Fruit fly (Drosophila melanogaster) whole organism, wandering third instar larva: ENCODE results near the gene plh.

Source experiments
- Abd-B ChIP-seq: fragments of >200 bp; optimal IDR thresholded peaks from 2 replicates; lab custom pipeline; 2017; ENCODE audit warnings: missing biosample characterization, missing genetic modification characterization
- CG32264 ChIP-seq: fragments of 200-800 bp; sonication (Bioruptor generic); optimal IDR thresholded peaks from 2 replicates; lab custom pipeline; 2016; ENCODE audit warnings: missing biosample characterization, missing genetic modification characterization
- CG9705 ChIP-seq: fragments of 200-800 bp; sonication (Bioruptor generic); optimal IDR thresholded peaks from 2 replicates; lab custom pipeline; 2018; ENCODE audit warnings: missing biosample characterization, mild to moderate bottlenecking, missing genetic modification characterization
- CrebA ChIP-seq: fragments of 200-800 bp; sonication (Bioruptor generic); optimal IDR thresholded peaks from 2 replicates; lab custom pipeline; 2016; ENCODE audit warnings: missing biosample characterization, mild to moderate bottlenecking, missing genetic modification characterization, borderline replicate concordance
- Dfd ChIP-seq: fragments of >200 bp; optimal IDR thresholded peaks from 2 replicates; lab custom pipeline; 2017; ENCODE audit warnings: missing biosample characterization, missing genetic modification characterization
- Dif ChIP-seq: fragments of 200-275, 200-300 bp; sonication (Bioruptor generic); optimal IDR thresholded peaks from 2 replicates; lab custom pipeline; 2018; ENCODE audit warnings: missing biosample characterization, missing genetic modification characterization; ENCODE audit not compliant: partially characterized antibody
- GATAd ChIP-seq: sonication (Bioruptor generic); optimal IDR thresholded peaks from 2 replicates; lab custom pipeline; 2016; ENCODE audit warnings: missing biosample characterization, missing genetic modification characterization
- HLH106 ChIP-seq: fragments of 200-800 bp; optimal IDR thresholded peaks from 3 replicates; lab custom pipeline; 2019; ENCODE audit warnings: missing biosample characterization, mild to moderate bottlenecking, missing genetic modification characterization, moderate library complexity
- Hnf4 ChIP-seq: fragments of 200-800 bp; sonication (Bioruptor generic); optimal IDR thresholded peaks from 2 replicates; lab custom pipeline; 2016; ENCODE audit warnings: missing biosample characterization, mild to moderate bottlenecking, missing genetic modification characterization
- Hr78 ChIP-seq: fragments of >200 bp; optimal IDR thresholded peaks from 2 replicates; lab custom pipeline; 2017; ENCODE audit warnings: missing biosample characterization, missing genetic modification characterization
- Hr83 ChIP-seq: fragments of 200-300 bp; sonication (Bioruptor generic); optimal IDR thresholded peaks from 2 replicates; lab custom pipeline; 2016; ENCODE audit warnings: missing biosample characterization, mild to moderate bottlenecking, missing genetic modification characterization, moderate library complexity; ENCODE audit not compliant: poor library complexity, severe bottlenecking
- Jra ChIP-seq: sonication (Bioruptor generic); optimal IDR thresholded peaks from 2 replicates; lab custom pipeline; 2016; ENCODE audit warnings: missing biosample characterization, missing genetic modification characterization
- Mio ChIP-seq: sonication (Bioruptor generic); optimal IDR thresholded peaks from 2 replicates; lab custom pipeline; 2016; ENCODE audit warnings: missing biosample characterization, missing genetic modification characterization
- Myc ChIP-seq: fragments of >200 bp; optimal IDR thresholded peaks from 2 replicates; lab custom pipeline; 2017
- N ChIP-seq: fragments of >200 bp; optimal IDR thresholded peaks from 2 replicates; lab custom pipeline; 2018; ENCODE audit warnings: missing biosample characterization, missing external identifiers, missing genetic modification characterization
- OdsH ChIP-seq: fragments of 200-800 bp; sonication (Bioruptor generic); optimal IDR thresholded peaks from 2 replicates; lab custom pipeline; 2016; ENCODE audit warnings: missing biosample characterization, mild to moderate bottlenecking, missing genetic modification characterization
- Rel ChIP-seq, 2 experiments: fragments of 200-800 bp; sonication (Bioruptor generic) in 1 of 2; optimal IDR thresholded peaks; 2 replicates in 1 of 2; 3 replicates in 1 of 2; lab custom pipeline; 2016 to 2019; ENCODE audit warnings: mild to moderate bottlenecking in 2 of 2, missing biosample characterization in 2 of 2, missing genetic modification characterization in 2 of 2, moderate library complexity in 1 of 2
- Sp1 ChIP-seq: fragments of 200-800 bp; sonication (Bioruptor generic); optimal IDR thresholded peaks from 3 replicates; lab custom pipeline; 2019; ENCODE audit warnings: missing biosample characterization, mild to moderate bottlenecking, missing genetic modification characterization, moderate library complexity
- Vsx2 ChIP-seq: fragments of 200-300, 225-300 bp; sonication (Bioruptor generic); optimal IDR thresholded peaks from 2 replicates; lab custom pipeline; 2018; ENCODE audit warnings: missing biosample characterization, missing genetic modification characterization; ENCODE audit not compliant: partially characterized antibody
- br ChIP-seq: fragments of 200-800 bp; sonication (Bioruptor generic); optimal IDR thresholded peaks from 2 replicates; lab custom pipeline; 2016; ENCODE audit warnings: missing biosample characterization, missing genetic modification characterization
- brk ChIP-seq: fragments of 200-800 bp; sonication (Bioruptor generic); optimal IDR thresholded peaks from 2 replicates; lab custom pipeline; 2016; ENCODE audit warnings: missing biosample characterization, mild to moderate bottlenecking, missing genetic modification characterization
- dl ChIP-seq, 2 experiments: fragments of 175-275, 200-275 bp in 1 of 2; fragments of 200-275 bp in 1 of 2; sonication (Bioruptor generic); optimal IDR thresholded peaks; lab custom pipeline; 2018; ENCODE audit warnings: mild to moderate bottlenecking in 2 of 2, missing biosample characterization in 2 of 2, missing genetic modification characterization in 2 of 2, moderate library complexity in 2 of 2; ENCODE audit not compliant: partially characterized antibody in 2 of 2, insufficient read depth in 1 of 2
- dmrt93B ChIP-seq: fragments of 200-800 bp; sonication (Bioruptor generic); optimal IDR thresholded peaks from 2 replicates; lab custom pipeline; 2018; ENCODE audit warnings: missing biosample characterization, mild to moderate bottlenecking, missing genetic modification characterization
- dsf ChIP-seq: sonication (Bioruptor generic); optimal IDR thresholded peaks from 2 replicates; lab custom pipeline; 2016; ENCODE audit warnings: missing biosample characterization, missing genetic modification characterization, borderline replicate concordance
- ey ChIP-seq: fragments of 200-800 bp; sonication (Bioruptor generic); optimal IDR thresholded peaks from 2 replicates; lab custom pipeline; 2016; ENCODE audit warnings: missing biosample characterization, missing genetic modification characterization
- foxo ChIP-seq, 2 experiments: fragments of 200-800 bp; sonication (Bioruptor generic); optimal IDR thresholded peaks; 2 replicates in 1 of 2; 3 replicates in 1 of 2; lab custom pipeline; 2016 to 2017; ENCODE audit warnings: missing biosample characterization in 2 of 2, missing genetic modification characterization in 2 of 2
- fru ChIP-seq: fragments of 200-800 bp; sonication (Bioruptor generic); optimal IDR thresholded peaks from 3 replicates; lab custom pipeline; 2016; ENCODE audit warnings: missing biosample characterization, mild to moderate bottlenecking, missing genetic modification characterization
- h ChIP-seq: fragments of 200-800 bp; sonication (Bioruptor generic); optimal IDR thresholded peaks from 3 replicates; lab custom pipeline; 2016; ENCODE audit warnings: missing biosample characterization, mild to moderate bottlenecking, missing genetic modification characterization
- jim ChIP-seq: fragments of 175-275, 200-325 bp; sonication (Bioruptor generic); optimal IDR thresholded peaks from 2 replicates; lab custom pipeline; 2016; ENCODE audit warnings: missing biosample characterization, mild to moderate bottlenecking, missing genetic modification characterization
- lola ChIP-seq: fragments of >200 bp; optimal IDR thresholded peaks from 2 replicates; lab custom pipeline; 2017; ENCODE audit warnings: missing biosample characterization, missing genetic modification characterization
- pan ChIP-seq: fragments of >200 bp; optimal IDR thresholded peaks from 2 replicates; lab custom pipeline; 2017
- psq ChIP-seq: fragments of 200-800 bp; sonication (Bioruptor generic); optimal IDR thresholded peaks from 3 replicates; lab custom pipeline; 2017; ENCODE audit warnings: missing biosample characterization, mild to moderate bottlenecking, missing genetic modification characterization, moderate library complexity
- rgr ChIP-seq: fragments of 200-800 bp; sonication (Bioruptor generic); optimal IDR thresholded peaks from 3 replicates; lab custom pipeline; 2016; ENCODE audit warnings: missing biosample characterization, mild to moderate bottlenecking, missing genetic modification characterization
- sage ChIP-seq: fragments of 200-800 bp; sonication (Bioruptor generic); optimal IDR thresholded peaks from 2 replicates; lab custom pipeline; 2016; ENCODE audit warnings: missing biosample characterization, mild to moderate bottlenecking, missing genetic modification characterization
- sv ChIP-seq: fragments of 200-800 bp; sonication (Bioruptor generic); optimal IDR thresholded peaks from 3 replicates; lab custom pipeline; 2016; ENCODE audit warnings: missing biosample characterization, missing genetic modification characterization
- tai ChIP-seq: sonication (Bioruptor generic); optimal IDR thresholded peaks from 2 replicates; lab custom pipeline; 2016; ENCODE audit warnings: missing biosample characterization, missing genetic modification characterization
- usp ChIP-seq: fragments of >200 bp; optimal IDR thresholded peaks from 2 replicates; lab custom pipeline; 2017; ENCODE audit warnings: missing biosample characterization, missing genetic modification characterization
- woc ChIP-seq: sonication (Bioruptor generic); optimal IDR thresholded peaks from 2 replicates; lab custom pipeline; 2016; ENCODE audit warnings: missing biosample characterization, mild to moderate bottlenecking, missing genetic modification characterization

plh gene

dm6 chr3R:5038652-5039458, 28.0 kb upstream of the plh start:
- no peak for TF ChIP-seq CG32264
- no peak for TF ChIP-seq HLH106 (tag; lab: Kevin White, UChicago)
- no peak for TF ChIP-seq Hr78 (GFP tag; lab: Kevin White, UChicago)
- no peak for TF ChIP-seq Rel (GFP tag; optimal IDR thresholded peaks at IDR 0.05; lab: Kevin White, UChicago)
- no peak for TF ChIP-seq Rel (tag; optimal IDR thresholded peaks at IDR 0.05; lab: Kevin White, UChicago)
- no peak for TF ChIP-seq Mio
- no peak for TF ChIP-seq foxo (GFP tag; optimal IDR thresholded peaks at IDR 0.05; lab: Kevin White, UChicago)
- TF ChIP-seq N (GFP tag; lab: Kevin White, UChicago): no peak
- no peak for TF ChIP-seq brk (GFP tag; lab: Kevin White, UChicago)
- no peak for TF ChIP-seq Hr83 (GFP tag; lab: Kevin White, UChicago)
- no peak for TF ChIP-seq fru
- TF ChIP-seq dl (GFP tag; optimal IDR thresholded peaks at IDR 0.05; lab: Kevin White, UChicago; ENCODE audit: insufficient read depth in 1 of 2, partially characterized antibody in 2 of 2): no peak
- TF ChIP-seq rgr (GFP tag; lab: Kevin White, UChicago): no peak
- no peak for TF ChIP-seq Sp1 (GFP tag; lab: Kevin White, UChicago)

- TF ChIP-seq ey (GFP tag; lab: Kevin White, UChicago) (no peak), Abd-B (GFP tag; lab: Kevin White, UChicago) (no peak), Hnf4 (GFP tag; lab: Kevin White, UChicago) (no peak), Dfd (GFP tag; lab: Kevin White, UChicago) (no peak), brk (GFP tag; lab: Kevin White, UChicago) (no peak), lola (GFP tag; lab: Kevin White, UChicago) (no peak), rgr (GFP tag; lab: Kevin White, UChicago) (no peak)
Observed at dm6 chr3R:5037532-5037931, 26.7 kb upstream of the plh start.

dm6 chr3R:5035417-5035941, 24.6 kb upstream of the plh start:
- peak; percentile 31 for TF ChIP-seq Sp1 (GFP tag; lab: Kevin White, UChicago)
- TF ChIP-seq CG32264: no peak
- TF ChIP-seq pan (lab: Kevin White, UChicago): no peak
- TF ChIP-seq h (GFP tag; lab: Kevin White, UChicago): peak; percentile 25
- TF ChIP-seq foxo (GFP tag; optimal IDR thresholded peaks at IDR 0.05; lab: Kevin White, UChicago): peak in 1 of 2 experiments; percentile 25
- TF ChIP-seq ey (GFP tag; lab: Kevin White, UChicago): no peak
- TF ChIP-seq Rel (GFP tag; optimal IDR thresholded peaks at IDR 0.05; lab: Kevin White, UChicago): no peak
- no peak for TF ChIP-seq Rel (tag; optimal IDR thresholded peaks at IDR 0.05; lab: Kevin White, UChicago)
- no peak for TF ChIP-seq brk (GFP tag; lab: Kevin White, UChicago)
- no peak for TF ChIP-seq dsf (GFP tag; lab: Kevin White, UChicago)
- peak; percentile 7 for TF ChIP-seq dmrt93B (GFP tag; lab: Kevin White, UChicago)
- no peak for TF ChIP-seq Myc
- TF ChIP-seq Mio: no peak
- no peak for TF ChIP-seq sage
- no peak for TF ChIP-seq jim (GFP tag; lab: Kevin White, UChicago)
- no peak for TF ChIP-seq Dif (GFP tag; lab: Kevin White, UChicago)
- TF ChIP-seq Vsx2 (GFP tag; lab: Kevin White, UChicago): no peak
- TF ChIP-seq Hr78 (GFP tag; lab: Kevin White, UChicago): no peak
- no peak for TF ChIP-seq woc (GFP tag; lab: Kevin White, UChicago)
- no peak for TF ChIP-seq CrebA
- peak; percentile 3 for TF ChIP-seq CG9705 (GFP tag; lab: Kevin White, UChicago)
- TF ChIP-seq usp (GFP tag; lab: Kevin White, UChicago): no peak
- no peak for TF ChIP-seq sv (GFP tag; lab: Kevin White, UChicago)
- TF ChIP-seq GATAd (GFP tag; lab: Kevin White, UChicago): no peak
- no peak for TF ChIP-seq Jra (GFP tag; lab: Kevin White, UChicago)
- TF ChIP-seq br (GFP tag; lab: Kevin White, UChicago): peak; percentile 10
- TF ChIP-seq rgr (GFP tag; lab: Kevin White, UChicago): peak; percentile 48
- TF ChIP-seq fru: no peak
- no peak for TF ChIP-seq lola (GFP tag; lab: Kevin White, UChicago)
- TF ChIP-seq Hr83 (GFP tag; lab: Kevin White, UChicago): no peak
- no peak for TF ChIP-seq tai (GFP tag; lab: Kevin White, UChicago)
- peak; percentile 51 for TF ChIP-seq OdsH (GFP tag; lab: Kevin White, UChicago)
- no peak for TF ChIP-seq Abd-B (GFP tag; lab: Kevin White, UChicago)
- no peak for TF ChIP-seq Dfd (GFP tag; lab: Kevin White, UChicago)
- TF ChIP-seq dl (GFP tag; optimal IDR thresholded peaks at IDR 0.05; lab: Kevin White, UChicago; ENCODE audit: insufficient read depth in 1 of 2, partially characterized antibody in 2 of 2): no peak
- no peak for TF ChIP-seq psq
- no peak for TF ChIP-seq Hnf4 (GFP tag; lab: Kevin White, UChicago)
- TF ChIP-seq HLH106 (tag; lab: Kevin White, UChicago): no peak
- TF ChIP-seq N (GFP tag; lab: Kevin White, UChicago): no peak
